Fruit fly (Drosophila melanogaster) whole organism, embryonic: ENCODE results near the gene CG34008.
A peak's percentile ranks its signal among the peaks of the same experiment; 100 is the strongest.

Experiments
- Atf-2 ChIP-seq: fragments of 200-800 bp; sonication (Bioruptor generic); optimal IDR thresholded peaks from 2 replicates; lab custom pipeline; 2016; ENCODE audit warnings: missing biosample characterization, missing genetic modification characterization
- Atf3 ChIP-seq: fragments of 200-800 bp; sonication (Bioruptor generic); optimal IDR thresholded peaks from 3 replicates; lab custom pipeline; 2016; ENCODE audit warnings: missing biosample characterization, missing genetic modification characterization
- Bgb ChIP-seq: fragments of 200-800 bp; sonication (Bioruptor generic); IDR thresholded peaks from 2 replicates; pipeline ENCODE4 v1.3.6; 2022; ENCODE audit warnings: missing biosample characterization, missing genetic modification characterization; ENCODE audit not compliant: partially characterized antibody
- CG11504 ChIP-seq: fragments of 200-800 bp; sonication (Bioruptor generic); optimal IDR thresholded peaks from 3 replicates; lab custom pipeline; 2019; ENCODE audit warnings: missing biosample characterization, mild to moderate bottlenecking, missing genetic modification characterization, moderate library complexity
- CG12071 ChIP-seq: fragments of 200-800 bp; sonication (Bioruptor generic); optimal IDR thresholded peaks from 3 replicates; lab custom pipeline; 2018; ENCODE audit warnings: missing biosample characterization, mild to moderate bottlenecking, missing genetic modification characterization
- CG12299 ChIP-seq: fragments of 200-800 bp; sonication (Bioruptor generic); optimal IDR thresholded peaks from 2 replicates; lab custom pipeline; 2018; ENCODE audit warnings: missing biosample characterization, mild to moderate bottlenecking, missing genetic modification characterization
- CG15514 ChIP-seq: fragments of 200-800 bp; sonication (Bioruptor generic); optimal IDR thresholded peaks from 3 replicates; lab custom pipeline; 2017; ENCODE audit warnings: missing biosample characterization, missing genetic modification characterization, mild to moderate bottlenecking, moderate library complexity, missing genetic modification reagents
- CG1647 ChIP-seq: fragments of 200-800 bp; sonication (Bioruptor generic); optimal IDR thresholded peaks from 3 replicates; lab custom pipeline; 2016; ENCODE audit warnings: missing biosample characterization, missing genetic modification characterization
- CG16863 ChIP-seq: fragments of 200-800 bp; sonication (Bioruptor generic); optimal IDR thresholded peaks from 3 replicates; lab custom pipeline; 2016; ENCODE audit warnings: missing biosample characterization, missing genetic modification characterization
- CG17359 ChIP-seq: fragments of 200-800 bp; sonication (Bioruptor generic); optimal IDR thresholded peaks from 3 replicates; lab custom pipeline; 2018; ENCODE audit warnings: missing biosample characterization, mild to moderate bottlenecking, missing genetic modification characterization, moderate library complexity
- CG1792 ChIP-seq: fragments of 200-800 bp; sonication (Bioruptor generic); optimal IDR thresholded peaks from 2 replicates; lab custom pipeline; 2016; ENCODE audit warnings: missing biosample characterization, missing genetic modification characterization
- CG2889 ChIP-seq: fragments of 200-800 bp; sonication (Bioruptor generic); IDR thresholded peaks from 3 replicates; pipeline ENCODE4 v1.3.6; 2022; ENCODE audit warnings: missing biosample characterization, missing genetic modification characterization
- CG30431 ChIP-seq: fragments of 200-800 bp; sonication (Bioruptor generic); optimal IDR thresholded peaks from 2 replicates; lab custom pipeline; 2017; ENCODE audit warnings: missing biosample characterization, missing genetic modification characterization
- CG4328 ChIP-seq: fragments of 200-800 bp; sonication (Bioruptor generic); optimal IDR thresholded peaks from 3 replicates; lab custom pipeline; 2017; ENCODE audit warnings: missing biosample characterization, missing genetic modification reagents, missing genetic modification characterization
- CG4404 ChIP-seq: fragments of 200-800 bp; sonication (Bioruptor generic); IDR thresholded peaks from 2 replicates; pipeline ENCODE4 v1.3.6; 2022; ENCODE audit warnings: missing biosample characterization, missing genetic modification characterization
- CG6654 ChIP-seq: fragments of 200-800 bp; sonication (Bioruptor generic); optimal IDR thresholded peaks from 2 replicates; lab custom pipeline; 2017; ENCODE audit warnings: missing biosample characterization, mild to moderate bottlenecking, missing genetic modification characterization
- CG6791 ChIP-seq: fragments of 200-800 bp; sonication (Bioruptor generic); IDR thresholded peaks from 3 replicates; pipeline ENCODE4 v1.3.6; 2022; ENCODE audit warnings: missing biosample characterization, missing genetic modification characterization; ENCODE audit not compliant: partially characterized antibody
- CG7357 ChIP-seq: fragments of 200-800 bp; sonication (Bioruptor generic); IDR thresholded peaks from 3 replicates; pipeline ENCODE4 v1.3.6; 2022; ENCODE audit warnings: missing biosample characterization, missing genetic modification characterization
- CG7556 ChIP-seq: fragments of 200-800 bp; sonication (Bioruptor generic); optimal IDR thresholded peaks from 2 replicates; lab custom pipeline; 2017; ENCODE audit warnings: missing biosample characterization, mild to moderate bottlenecking, missing genetic modification characterization
- CG8359 ChIP-seq: fragments of 200-800 bp; sonication (Bioruptor generic); optimal IDR thresholded peaks from 2 replicates; lab custom pipeline; 2017; ENCODE audit warnings: missing biosample characterization, mild to moderate bottlenecking, missing genetic modification characterization, borderline replicate concordance
- CG9876 ChIP-seq: fragments of 200-800 bp; sonication (Bioruptor generic); optimal IDR thresholded peaks from 2 replicates; lab custom pipeline; 2016; ENCODE audit warnings: missing biosample characterization, missing genetic modification characterization
- Deaf1 ChIP-seq: fragments of 200-800 bp; optimal IDR thresholded peaks from 3 replicates; lab custom pipeline; 2019; ENCODE audit warnings: missing biosample characterization, mild to moderate bottlenecking, missing genetic modification characterization, moderate library complexity
- Dll ChIP-seq: fragments of 200-800 bp; sonication (Bioruptor generic); IDR thresholded peaks from 4 replicates; pipeline ENCODE4 v1.3.6; 2022; ENCODE audit warnings: missing biosample characterization, missing genetic modification characterization; ENCODE audit not compliant: partially characterized antibody
- GATAe ChIP-seq: fragments of 200-800 bp; sonication (Bioruptor generic); conservative IDR thresholded peaks from 2 replicates; pipeline ENCODE4 v1.3.6; 2022; ENCODE audit warnings: missing biosample characterization, missing genetic modification characterization
- H2.0 ChIP-seq: fragments of 200-800 bp; sonication (Bioruptor generic); IDR thresholded peaks from 2 replicates; pipeline ENCODE4 v1.3.6; 2022; ENCODE audit warnings: missing biosample characterization, missing genetic modification characterization
- Hr78 ChIP-seq, 2 experiments: fragments of 200-800 bp in 1 of 2; fragments of >200 bp in 1 of 2; sonication (Bioruptor generic) in 1 of 2; optimal IDR thresholded peaks; 2 replicates each; lab custom pipeline; 2017 to 2019; ENCODE audit warnings: missing biosample characterization in 2 of 2, missing genetic modification characterization in 2 of 2, mild to moderate bottlenecking in 1 of 2, moderate library complexity in 1 of 2
- MESR4 ChIP-seq: fragments of 200-800 bp; sonication (Bioruptor generic); optimal IDR thresholded peaks from 2 replicates; lab custom pipeline; 2018; ENCODE audit warnings: missing biosample characterization, mild to moderate bottlenecking, missing genetic modification characterization, moderate library complexity
- PHDP ChIP-seq: fragments of 200-800 bp; sonication (Bioruptor generic); optimal IDR thresholded peaks from 3 replicates; lab custom pipeline; 2018; ENCODE audit warnings: missing biosample characterization, mild to moderate bottlenecking, missing genetic modification characterization, moderate library complexity
- Ptx1 ChIP-seq: fragments of 200-800 bp; sonication (Bioruptor generic); IDR thresholded peaks from 2 replicates; pipeline ENCODE4 v1.3.6; 2022; ENCODE audit warnings: missing biosample characterization, missing genetic modification characterization
- aop ChIP-seq: fragments of 200-800 bp; sonication (Bioruptor generic); IDR thresholded peaks from 2 replicates; pipeline ENCODE4 v1.3.6; 2022; ENCODE audit warnings: missing biosample characterization, missing genetic modification characterization
- ap ChIP-seq: fragments of 200-800 bp; sonication (Bioruptor generic); IDR thresholded peaks from 2 replicates; pipeline ENCODE4 v1.3.6; 2022; ENCODE audit warnings: missing biosample characterization, missing genetic modification characterization
- ase ChIP-seq: fragments of 200-800 bp; sonication (Bioruptor generic); IDR thresholded peaks from 3 replicates; pipeline ENCODE4 v1.3.6; 2022; ENCODE audit warnings: missing biosample characterization, missing genetic modification characterization
- ash1 ChIP-seq: fragments of 200-800 bp; sonication (Bioruptor generic); optimal IDR thresholded peaks from 2 replicates; lab custom pipeline; 2018; ENCODE audit warnings: missing biosample characterization, mild to moderate bottlenecking, missing genetic modification characterization
- ato ChIP-seq: fragments of 200-800 bp; sonication (Bioruptor generic); IDR thresholded peaks from 2 replicates; pipeline ENCODE4 v1.3.6; 2022; ENCODE audit warnings: missing biosample characterization, missing genetic modification characterization; ENCODE audit not compliant: partially characterized antibody
- cg ChIP-seq: fragments of 200-800 bp; sonication (Bioruptor generic); optimal IDR thresholded peaks from 3 replicates; lab custom pipeline; 2019; ENCODE audit warnings: missing biosample characterization, mild to moderate bottlenecking, missing genetic modification characterization, moderate library complexity
- corto ChIP-seq: fragments of 200-800 bp; sonication (Bioruptor generic); optimal IDR thresholded peaks from 2 replicates; lab custom pipeline; 2016; ENCODE audit warnings: missing biosample characterization, mild to moderate bottlenecking, missing genetic modification characterization, moderate library complexity
- croc ChIP-seq: fragments of 200-800 bp; sonication (Bioruptor generic); conservative IDR thresholded peaks from 3 replicates; pipeline ENCODE4 v1.3.6; 2022; ENCODE audit warnings: missing biosample characterization, missing genetic modification characterization
- dysf ChIP-seq: fragments of 200-800 bp; sonication (Bioruptor generic); IDR thresholded peaks from 3 replicates; pipeline ENCODE4 v1.3.6; 2022; ENCODE audit warnings: missing biosample characterization, missing genetic modification characterization
- en ChIP-seq: fragments of 200-800 bp; sonication (Bioruptor generic); optimal IDR thresholded peaks from 2 replicates; lab custom pipeline; 2016; ENCODE audit warnings: missing biosample characterization, missing genetic modification characterization
- fd96Cb ChIP-seq: fragments of 200-800 bp; sonication (Bioruptor generic); optimal IDR thresholded peaks from 2 replicates; lab custom pipeline; 2018; ENCODE audit warnings: missing biosample characterization, mild to moderate bottlenecking, missing genetic modification characterization, moderate library complexity
- gro ChIP-seq: fragments of 200-800 bp; sonication (Bioruptor generic); optimal IDR thresholded peaks from 2 replicates; lab custom pipeline; 2016; ENCODE audit warnings: missing biosample characterization, missing genetic modification characterization
- gt ChIP-seq: fragments of 200-800 bp; sonication (Bioruptor generic); IDR thresholded peaks from 2 replicates; pipeline ENCODE4 v1.3.6; 2022; ENCODE audit warnings: missing biosample characterization, missing genetic modification characterization
- hbn ChIP-seq: fragments of 200-800 bp; sonication (Bioruptor generic); IDR thresholded peaks from 2 replicates; pipeline ENCODE4 v1.3.6; 2022; ENCODE audit warnings: missing biosample characterization, missing genetic modification characterization; ENCODE audit not compliant: partially characterized antibody
- nau ChIP-seq: fragments of 200-800 bp; sonication (Bioruptor generic); optimal IDR thresholded peaks from 3 replicates; lab custom pipeline; 2017; ENCODE audit warnings: missing biosample characterization, mild to moderate bottlenecking, missing genetic modification characterization, missing genetic modification reagents
- odd ChIP-seq: fragments of 200-800 bp; sonication (Bioruptor generic); optimal IDR thresholded peaks from 2 replicates; lab custom pipeline; 2017; ENCODE audit warnings: missing biosample characterization, mild to moderate bottlenecking, missing genetic modification characterization
- repo ChIP-seq: fragments of 200-800 bp; sonication (Bioruptor generic); optimal IDR thresholded peaks from 2 replicates; lab custom pipeline; 2016; ENCODE audit warnings: missing biosample characterization, missing genetic modification characterization
- sens ChIP-seq: fragments of 200-800 bp; sonication (Bioruptor generic); peaks from one replicate; lab custom pipeline; 2016; ENCODE audit warnings: missing biosample characterization, missing genetic modification characterization
- sob ChIP-seq: fragments of 200-800 bp; sonication (Bioruptor generic); IDR thresholded peaks from 2 replicates; pipeline ENCODE4 v1.3.6; 2022; ENCODE audit warnings: missing biosample characterization, missing genetic modification characterization

Gene CG34008

dm6 chr3R:20556281-20557113 lies 24.8 kb downstream of the CG34008 start (continued):
- TF ChIP-seq Hr78 (GFP tag; optimal IDR thresholded peaks at IDR 0.05; lab: Kevin White, UChicago) (no peak), cg (GFP tag; lab: Kevin White, UChicago) (no peak), Atf3 (GFP tag; lab: Kevin White, UChicago) (no peak), CG15514 (GFP tag; lab: Kevin White, UChicago) (peak; percentile 62), ap (peak; percentile 66), CG1792 (GFP tag; lab: Kevin White, UChicago) (peak; percentile 4), Deaf1 (tag; lab: Kevin White, UChicago) (peak; percentile 31), CG30431 (peak; percentile 52), CG7556 (peak; percentile 73), ash1 (no peak), Dll (GFP tag; lab: Robert Waterston, UW) (no peak), CG6791 (GFP tag; lab: Robert Waterston, UW) (no peak), CG16863 (GFP tag; lab: Kevin White, UChicago) (no peak), hbn (no peak), CG8359 (GFP tag; lab: Kevin White, UChicago) (no peak), ase (GFP tag; lab: Robert Waterston, UW) (peak; percentile 72; the same call in 2 of the 3 replicates), gro (GFP tag; lab: Kevin White, UChicago) (no peak), CG17359 (tag; lab: Kevin White, UChicago) (peak; percentile 64), CG9876 (GFP tag; lab: Kevin White, UChicago) (no peak), corto (GFP tag; lab: Kevin White, UChicago) (no peak), en (GFP tag; lab: Kevin White, UChicago) (no peak), odd (no peak), Ptx1 (GFP tag; lab: Robert Waterston, UW) (peak; percentile 88), CG2889 (0 out of 3 replicates have a peak, but pooled peaks have one; percentile 33), aop (GFP tag; lab: Robert Waterston, UW) (no peak), nau (no peak), CG11504 (peak; percentile 82), dysf (GFP tag; lab: Robert Waterston, UW) (peak; percentile 86), CG1647 (GFP tag; lab: Kevin White, UChicago) (no peak), CG4404 (GFP tag; lab: Robert Waterston, UW) (peak; percentile 61), PHDP (tag; lab: Kevin White, UChicago) (peak; percentile 40), fd96Cb (tag; lab: Kevin White, UChicago) (peak; percentile 11), Atf-2 (GFP tag; lab: Kevin White, UChicago) (no peak), sob (GFP tag; lab: Robert Waterston, UW) (peak; percentile 84), Bgb (GFP tag; lab: Robert Waterston, UW) (no peak), H2.0 (GFP tag; lab: Robert Waterston, UW) (peak; percentile 64), croc (GFP tag; lab: Robert Waterston, UW) (peak; percentile 14; the same call in 1 of the 3 replicates), MESR4 (GFP tag; lab: Kevin White, UChicago) (no peak), CG4328 (no peak), GATAe (GFP tag; lab: Robert Waterston, UW) (peak; percentile 58; the same call in 1 of the 2 replicates), repo (GFP tag; lab: Kevin White, UChicago) (no peak), ato (no peak), CG12071 (no peak), CG6654 (peak; percentile 28), sens (peak; percentile 87), CG12299 (peak; percentile 21), CG7357 (GFP tag; lab: Robert Waterston, UW) (peak; percentile 76), gt (GFP tag; lab: Robert Waterston, UW) (0 out of 2 replicates have a peak, but pooled peaks have one; percentile 20)
